Fruit fly (Drosophila melanogaster) whole organism, embryonic: Measurements from ENCODE around the gene CG31278.
A peak's percentile ranks its signal among the peaks of the same experiment; 100 is the strongest.

Experiments used
- CG10321 ChIP-seq: fragments of 200-800 bp; sonication (Bioruptor generic); IDR thresholded peaks from 2 replicates; pipeline ENCODE4 v1.3.6; 2022; ENCODE audit warnings: missing biosample characterization, missing genetic modification characterization
- CG10565 ChIP-seq: fragments of 200-800 bp; sonication (Bioruptor generic); optimal IDR thresholded peaks from 3 replicates; lab custom pipeline; 2016; ENCODE audit warnings: missing biosample characterization, mild to moderate bottlenecking, missing genetic modification characterization
- CG11085 ChIP-seq: fragments of 200-800 bp; sonication (Bioruptor generic); IDR thresholded peaks from 2 replicates; pipeline ENCODE4 v1.3.6; 2022; ENCODE audit warnings: missing biosample characterization, missing genetic modification characterization
- CG11398 ChIP-seq: fragments of 200-800 bp; sonication (Bioruptor generic); optimal IDR thresholded peaks from 2 replicates; lab custom pipeline; 2016; ENCODE audit warnings: missing biosample characterization, missing genetic modification characterization
- CG11723 ChIP-seq: fragments of 200-800 bp; sonication (Bioruptor generic); optimal IDR thresholded peaks from 2 replicates; lab custom pipeline; 2017; ENCODE audit warnings: missing biosample characterization, mild to moderate bottlenecking, missing genetic modification characterization
- CG12299 ChIP-seq: fragments of 200-800 bp; sonication (Bioruptor generic); optimal IDR thresholded peaks from 2 replicates; lab custom pipeline; 2018; ENCODE audit warnings: missing biosample characterization, mild to moderate bottlenecking, missing genetic modification characterization
- CG14965 ChIP-seq: fragments of 200-800 bp; sonication (Bioruptor generic); optimal IDR thresholded peaks from 2 replicates; lab custom pipeline; 2016; ENCODE audit warnings: missing biosample characterization, missing genetic modification characterization, borderline replicate concordance
- CG1602 ChIP-seq: fragments of 200-800 bp; sonication (Bioruptor generic); optimal IDR thresholded peaks from 3 replicates; lab custom pipeline; 2016; ENCODE audit warnings: missing biosample characterization, missing genetic modification characterization
- CG1603 ChIP-seq: fragments of 200-800 bp; sonication (Bioruptor generic); optimal IDR thresholded peaks from 2 replicates; lab custom pipeline; 2019; ENCODE audit warnings: missing biosample characterization, mild to moderate bottlenecking, missing genetic modification characterization, moderate library complexity
- CG18011 ChIP-seq: fragments of 200-800 bp; sonication (Bioruptor generic); optimal IDR thresholded peaks from 2 replicates; lab custom pipeline; 2017; ENCODE audit warnings: missing biosample characterization, missing genetic modification characterization, mild to moderate bottlenecking, moderate library complexity, missing genotype
- CG2129 ChIP-seq: fragments of 200-800 bp; sonication (Bioruptor generic); IDR thresholded peaks from 2 replicates; pipeline ENCODE4 v1.3.6; 2022; ENCODE audit warnings: missing biosample characterization, missing genetic modification characterization; ENCODE audit not compliant: partially characterized antibody
- CG2889 ChIP-seq: fragments of 200-800 bp; sonication (Bioruptor generic); IDR thresholded peaks from 3 replicates; pipeline ENCODE4 v1.3.6; 2022; ENCODE audit warnings: missing biosample characterization, missing genetic modification characterization
- CG3065 ChIP-seq: fragments of 200-800 bp; sonication (Bioruptor generic); optimal IDR thresholded peaks from 2 replicates; lab custom pipeline; 2016; ENCODE audit warnings: missing biosample characterization, missing genetic modification characterization
- CG42726 ChIP-seq: fragments of 200-800 bp; sonication (Bioruptor generic); IDR thresholded peaks from 2 replicates; pipeline ENCODE4 v1.3.6; 2022; ENCODE audit warnings: missing biosample characterization, missing genetic modification characterization; ENCODE audit not compliant: partially characterized antibody
- CG6272 ChIP-seq: fragments of 200-800 bp; sonication (Bioruptor generic); IDR thresholded peaks from 2 replicates; pipeline ENCODE4 v1.3.6; 2022; ENCODE audit warnings: missing biosample characterization, missing genetic modification characterization
- CG7271 ChIP-seq: fragments of 200-800 bp; sonication (Bioruptor generic); optimal IDR thresholded peaks from 2 replicates; lab custom pipeline; 2018; ENCODE audit warnings: missing biosample characterization, mild to moderate bottlenecking, missing genetic modification characterization, moderate library complexity
- CG7556 ChIP-seq: fragments of 200-800 bp; sonication (Bioruptor generic); optimal IDR thresholded peaks from 2 replicates; lab custom pipeline; 2017; ENCODE audit warnings: missing biosample characterization, mild to moderate bottlenecking, missing genetic modification characterization
- CG8478 ChIP-seq: fragments of >200 bp; optimal IDR thresholded peaks from 2 replicates; lab custom pipeline; 2018
- CG9817 ChIP-seq: fragments of 200-800 bp; sonication (Bioruptor generic); optimal IDR thresholded peaks from 2 replicates; lab custom pipeline; 2018; ENCODE audit warnings: missing biosample characterization, mild to moderate bottlenecking, missing genetic modification characterization, moderate library complexity
- Deaf1 ChIP-seq: fragments of 200-800 bp; optimal IDR thresholded peaks from 3 replicates; lab custom pipeline; 2019; ENCODE audit warnings: missing biosample characterization, mild to moderate bottlenecking, missing genetic modification characterization, moderate library complexity
- Fer1 ChIP-seq: fragments of 200-800 bp; sonication (Bioruptor generic); optimal IDR thresholded peaks from 2 replicates; lab custom pipeline; 2017; ENCODE audit warnings: missing biosample characterization, mild to moderate bottlenecking, missing genetic modification characterization
- Fer2 ChIP-seq: fragments of 200-800 bp; sonication (Bioruptor generic); optimal IDR thresholded peaks from 2 replicates; lab custom pipeline; 2018; ENCODE audit warnings: missing biosample characterization, mild to moderate bottlenecking, missing genetic modification characterization, moderate library complexity
- Jarid2 ChIP-seq: fragments of 200-800 bp; sonication (Bioruptor generic); optimal IDR thresholded peaks from 3 replicates; lab custom pipeline; 2017; ENCODE audit warnings: mild to moderate bottlenecking, missing biosample characterization, missing genetic modification reagents, missing genetic modification characterization
- MBD-R2 ChIP-seq: fragments of 200-800 bp; sonication (Bioruptor generic); IDR thresholded peaks from 2 replicates; pipeline ENCODE4 v1.3.6; 2022; ENCODE audit warnings: missing biosample characterization, missing genetic modification characterization
- NFAT ChIP-seq: fragments of 200-800 bp; sonication (Bioruptor generic); IDR thresholded peaks from 2 replicates; pipeline ENCODE4 v1.3.6; 2022; ENCODE audit warnings: missing biosample characterization, missing genetic modification characterization
- Nf-YB ChIP-seq: fragments of 200-800 bp; sonication (Bioruptor generic); optimal IDR thresholded peaks from 3 replicates; lab custom pipeline; 2019; ENCODE audit warnings: missing biosample characterization, mild to moderate bottlenecking, missing genetic modification characterization, moderate library complexity
- Rfx ChIP-seq: fragments of 200-800 bp; sonication (Bioruptor generic); IDR thresholded peaks from 2 replicates; pipeline ENCODE4 v1.3.6; 2022; ENCODE audit warnings: missing biosample characterization, missing genetic modification characterization
- amos ChIP-seq: fragments of 200-800 bp; sonication (Bioruptor generic); IDR thresholded peaks from 2 replicates; pipeline ENCODE4 v1.3.6; 2022; ENCODE audit warnings: missing biosample characterization, missing genetic modification characterization; ENCODE audit not compliant: partially characterized antibody
- cg ChIP-seq: fragments of 200-800 bp; sonication (Bioruptor generic); optimal IDR thresholded peaks from 3 replicates; lab custom pipeline; 2019; ENCODE audit warnings: missing biosample characterization, mild to moderate bottlenecking, missing genetic modification characterization, moderate library complexity
- chif ChIP-seq, 2 experiments: fragments of 200-800 bp; sonication (Bioruptor generic); optimal IDR thresholded peaks; 3 replicates each; lab custom pipeline; 2016; ENCODE audit warnings: missing biosample characterization in 2 of 2, missing genetic modification characterization in 2 of 2
- crol ChIP-seq: fragments of 200-800 bp; sonication (Bioruptor generic); IDR thresholded peaks from 2 replicates; pipeline ENCODE4 v1.3.6; 2022; ENCODE audit warnings: missing biosample characterization, missing genetic modification characterization
- emc ChIP-seq: fragments of 200-800 bp; sonication (Bioruptor generic); optimal IDR thresholded peaks from 2 replicates; lab custom pipeline; 2016; ENCODE audit warnings: missing biosample characterization, missing genetic modification characterization
- eyg ChIP-seq: fragments of 200-800 bp; sonication (Bioruptor generic); optimal IDR thresholded peaks from 3 replicates; lab custom pipeline; 2016; ENCODE audit warnings: missing biosample characterization, missing genetic modification characterization
- fd102C ChIP-seq: fragments of 200-800 bp; sonication (Bioruptor generic); optimal IDR thresholded peaks from 2 replicates; lab custom pipeline; 2018; ENCODE audit warnings: missing biosample characterization, mild to moderate bottlenecking, missing genetic modification characterization, moderate library complexity
- fd64A ChIP-seq: fragments of 200-800 bp; sonication (Bioruptor generic); optimal IDR thresholded peaks from 3 replicates; lab custom pipeline; 2018; ENCODE audit warnings: missing biosample characterization, mild to moderate bottlenecking, missing genetic modification characterization
- gce ChIP-seq: fragments of 200-800 bp; sonication (Bioruptor generic); IDR thresholded peaks from 3 replicates; pipeline ENCODE4 v1.3.6; 2022; ENCODE audit warnings: missing biosample characterization, missing genetic modification characterization
- gcm ChIP-seq: fragments of 200-800 bp; sonication (Bioruptor generic); optimal IDR thresholded peaks from 2 replicates; lab custom pipeline; 2019; ENCODE audit warnings: missing biosample characterization, mild to moderate bottlenecking, missing genetic modification characterization, moderate library complexity
- gfzf ChIP-seq: fragments of 200-800 bp; sonication (Bioruptor generic); optimal IDR thresholded peaks from 2 replicates; lab custom pipeline; 2016; ENCODE audit warnings: missing biosample characterization, mild to moderate bottlenecking, missing genetic modification characterization, moderate library complexity
- gro ChIP-seq: fragments of 200-800 bp; sonication (Bioruptor generic); optimal IDR thresholded peaks from 2 replicates; lab custom pipeline; 2016; ENCODE audit warnings: missing biosample characterization, missing genetic modification characterization
- inv ChIP-seq: fragments of 200-800 bp; sonication (Bioruptor generic); IDR thresholded peaks from 2 replicates; pipeline ENCODE4 v1.3.6; 2022; ENCODE audit warnings: missing biosample characterization, missing genetic modification characterization; ENCODE audit not compliant: partially characterized antibody
- jumu ChIP-seq: fragments of 200-800 bp; sonication (Bioruptor generic); optimal IDR thresholded peaks from 3 replicates; lab custom pipeline; 2016; ENCODE audit warnings: missing biosample characterization, missing genetic modification characterization
- kay ChIP-seq: fragments of 200-800 bp; sonication (Bioruptor generic); optimal IDR thresholded peaks from 2 replicates; lab custom pipeline; 2016; ENCODE audit warnings: missing biosample characterization, missing genetic modification characterization
- mirr ChIP-seq: fragments of 200-800 bp; sonication (Bioruptor generic); optimal IDR thresholded peaks from 3 replicates; lab custom pipeline; 2018; ENCODE audit warnings: missing biosample characterization, mild to moderate bottlenecking, missing genetic modification characterization
- nerfin-1 ChIP-seq: fragments of 200-800 bp; sonication (Bioruptor generic); optimal IDR thresholded peaks from 3 replicates; lab custom pipeline; 2019; ENCODE audit warnings: missing biosample characterization, mild to moderate bottlenecking, missing genetic modification characterization, moderate library complexity
- p53 ChIP-seq: fragments of 200-800 bp; sonication (Bioruptor generic); optimal IDR thresholded peaks from 2 replicates; lab custom pipeline; 2016; ENCODE audit warnings: missing biosample characterization, missing genetic modification characterization
- pros ChIP-seq: fragments of 200-800 bp; sonication (Bioruptor generic); optimal IDR thresholded peaks from 3 replicates; lab custom pipeline; 2019; ENCODE audit warnings: missing biosample characterization, mild to moderate bottlenecking, missing genetic modification characterization, moderate library complexity
- pzg ChIP-seq: fragments of 200-800 bp; sonication (Bioruptor generic); optimal IDR thresholded peaks from 3 replicates; lab custom pipeline; 2018; ENCODE audit warnings: missing biosample characterization, mild to moderate bottlenecking, missing genetic modification characterization, moderate library complexity
- row ChIP-seq: fragments of 200-800 bp; sonication (Bioruptor generic); IDR thresholded peaks from 3 replicates; pipeline ENCODE4 v1.3.6; 2022; ENCODE audit warnings: missing biosample characterization, missing genetic modification characterization
- sr ChIP-seq: fragments of 200-800 bp; sonication (Bioruptor generic); IDR thresholded peaks from 3 replicates; pipeline ENCODE4 v1.3.6; 2022; ENCODE audit warnings: missing biosample characterization, missing genetic modification characterization
- tap ChIP-seq: fragments of 200-800 bp; optimal IDR thresholded peaks from 3 replicates; lab custom pipeline; 2019; ENCODE audit warnings: missing biosample characterization, mild to moderate bottlenecking, missing genetic modification characterization, moderate library complexity

CG31278 gene

DNA sequence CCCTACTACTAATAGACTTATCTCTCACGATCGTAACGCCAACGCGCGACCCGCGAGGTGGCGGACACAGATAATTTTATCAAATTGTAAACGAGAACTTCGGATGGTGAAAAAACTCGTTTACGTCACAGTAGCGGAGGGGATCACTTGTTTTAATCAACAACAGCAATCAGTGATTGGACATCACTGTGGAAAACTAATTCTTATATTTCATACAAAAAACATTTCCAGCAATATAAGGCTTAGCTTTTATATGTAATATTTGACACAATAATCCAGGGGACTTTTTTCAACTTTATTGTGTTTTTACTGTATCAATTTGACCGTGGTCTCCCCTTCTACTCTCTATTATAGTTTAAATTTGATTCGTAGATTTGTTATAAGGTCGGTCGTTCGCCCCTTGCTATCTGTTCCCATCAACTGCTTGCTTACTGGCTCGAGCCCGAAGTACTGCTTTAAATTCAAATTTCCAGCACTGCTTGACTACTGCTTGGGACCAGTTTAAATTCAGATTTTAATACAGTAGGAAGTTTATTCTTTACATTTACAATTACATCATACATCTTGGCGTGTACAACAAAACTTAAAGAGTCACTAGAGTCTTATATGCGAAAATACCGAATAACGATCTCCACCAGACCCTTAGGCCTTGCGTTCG lies 30.8 kb downstream of the CG31278 start, which contains the start of gene CG6465 (continued):
- TF ChIP-seq cg (GFP tag; lab: Kevin White, UChicago) (no peak), CG11398 (no peak), CG2129 (no peak), eyg (GFP tag; lab: Kevin White, UChicago) (no peak), row (peak; percentile 53; the same call in 2 of the 3 replicates), tap (no peak), fd64A (GFP tag; lab: Kevin White, UChicago) (no peak), NFAT (GFP tag; lab: Robert Waterston, UW) (no peak), Rfx (GFP tag; lab: Robert Waterston, UW) (peak; percentile 58), amos (peak; percentile 68), pzg (GFP tag; lab: Kevin White, UChicago) (peak; percentile 12), p53 (GFP tag; lab: Kevin White, UChicago) (no peak), Deaf1 (peak; percentile 61), chif (GFP tag; optimal IDR thresholded peaks at IDR 0.05; lab: Kevin White, UChicago) (no peak), gcm (GFP tag; lab: Kevin White, UChicago) (no peak), pros (peak; percentile 47), MBD-R2 (GFP tag; lab: Robert Waterston, UW) (0 out of 2 replicates have a peak, but pooled peaks have one; percentile 19), CG7556 (no peak), gro (GFP tag; lab: Kevin White, UChicago) (peak; percentile 52), jumu (no peak), gce (GFP tag; lab: Robert Waterston, UW) (peak; percentile 46; the same call in 1 of the 3 replicates), CG10565 (no peak), emc (no peak), CG10321 (GFP tag; lab: Robert Waterston, UW) (no peak), Fer2 (tag; lab: Kevin White, UChicago) (no peak), CG1603 (tag; lab: Kevin White, UChicago) (peak; percentile 15), gfzf (peak; percentile 27), CG12299 (tag; lab: Kevin White, UChicago) (no peak), sr (GFP tag; lab: Robert Waterston, UW) (no peak), CG6272 (no peak), CG9817 (tag; lab: Kevin White, UChicago) (peak; percentile 8), CG18011 (no peak), CG42726 (GFP tag; lab: Robert Waterston, UW) (peak; percentile 71), CG7271 (tag; lab: Kevin White, UChicago) (no peak), CG8478 (lab: Kevin White, UChicago) (peak; percentile 87), CG1602 (GFP tag; lab: Kevin White, UChicago) (no peak), Fer1 (GFP tag; lab: Kevin White, UChicago) (peak; percentile 36), crol (GFP tag; lab: Robert Waterston, UW) (no peak), Nf-YB (GFP tag; lab: Kevin White, UChicago) (peak; percentile 10), Jarid2 (GFP tag; lab: Kevin White, UChicago) (peak; percentile 15), kay (GFP tag; lab: Kevin White, UChicago) (no peak), fd102C (GFP tag; lab: Kevin White, UChicago) (no peak), mirr (GFP tag; lab: Kevin White, UChicago) (no peak), CG2889 (GFP tag; lab: Robert Waterston, UW) (no peak), CG3065 (GFP tag; lab: Kevin White, UChicago) (no peak), nerfin-1 (no peak), CG14965 (no peak), CG11723 (GFP tag; lab: Kevin White, UChicago) (no peak), inv (GFP tag; lab: Robert Waterston, UW) (peak; percentile 7; the same call in 1 of the 2 replicates), CG11085 (GFP tag; lab: Robert Waterston, UW) (no peak)
